Worm (Caenorhabditis elegans): Measurements from ENCODE around the gene K04E7.1.

DNA sequence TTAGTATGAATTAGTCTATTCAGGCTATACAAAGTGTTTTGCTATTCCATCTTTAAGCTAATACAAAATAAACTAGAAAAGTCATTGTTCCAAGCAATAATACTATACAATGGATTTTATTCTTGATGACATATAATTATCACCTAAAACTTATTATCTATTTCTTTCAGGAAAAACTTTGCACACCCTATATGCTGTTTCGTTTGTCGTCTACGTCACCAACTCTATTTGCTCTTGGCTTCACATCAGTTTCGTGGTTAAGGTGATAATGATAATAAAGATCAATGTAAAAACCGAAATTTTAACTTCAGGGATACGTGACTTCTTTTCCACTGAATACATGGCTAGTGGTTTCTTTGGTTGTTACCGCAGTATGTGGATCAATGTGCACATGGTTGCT is 650 bp downstream of the K04E7.1 start:
- no peak for TF ChIP-seq dao-5 (tag; optimal IDR thresholded peaks at IDR 0.05)
- no peak for TF ChIP-seq him-1 (tag; optimal IDR thresholded peaks at IDR 0.05)
- no peak for TF ChIP-seq W03F9.2 (tag; optimal IDR thresholded peaks at IDR 0.05)
